Worm (Caenorhabditis elegans): Measurements from ENCODE around the gene F25B5.3.

DNA sequence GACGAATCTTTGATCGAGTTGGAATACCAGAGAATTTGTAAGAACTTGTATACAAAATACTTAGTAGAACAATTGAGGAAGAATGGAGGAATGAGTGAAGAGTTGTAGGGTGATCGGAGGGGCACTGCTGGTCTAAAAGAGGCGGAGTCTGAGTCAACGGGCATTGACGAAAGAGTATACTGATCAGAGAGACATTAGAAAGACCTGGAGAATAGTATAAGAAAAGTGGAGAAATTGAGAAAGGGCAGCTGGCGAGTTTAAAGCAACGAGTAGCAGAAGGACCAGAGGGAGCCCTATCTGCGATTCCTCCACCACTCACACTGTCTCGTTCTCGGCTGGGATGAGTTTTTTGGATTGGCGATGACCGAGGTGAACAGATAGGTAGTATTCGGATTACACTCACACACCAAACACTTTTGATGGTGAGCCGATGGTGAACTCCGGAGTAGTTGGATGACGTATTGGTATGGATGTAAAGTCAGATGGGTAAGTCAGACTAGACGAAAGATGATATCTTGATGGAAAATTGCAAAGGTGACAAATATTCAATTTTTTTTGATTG is 17.2 kb upstream of the F25B5.3 start, which contains the start of gene EGAP1.5:
- TF ChIP-seq nhr-237 (tag; optimal IDR thresholded peaks at IDR 0.05) (no peak), nhr-77 (tag; optimal IDR thresholded peaks at IDR 0.05) (no peak), fkh-10 (GFP tag; optimal IDR thresholded peaks at IDR 0.05) (no peak), nhr-11 (tag; optimal IDR thresholded peaks at IDR 0.05) (no peak), R02D3.7 (tag; optimal IDR thresholded peaks at IDR 0.05) (no peak)

Measured in whole organism, L4 larva.